Worm (Caenorhabditis elegans): Measurements from ENCODE around the gene srab-20.
"Not testable (repeated sequence)": the region's sequence is repeated elsewhere in the genome, so short reads cannot be mapped to it uniquely, and the experiment has no call there.

ce11 chrV:3399952-3400351, 28.8 kb upstream of the srab-20 start, which contains the start of gene T20D4.10:
- not testable (repeated sequence) for TF ChIP-seq ceh-82, fos-1, nhr-25 (tag; optimal IDR thresholded peaks at IDR 0.05)
